Worm (Caenorhabditis elegans) whole organism, midembryonic: ENCODE measurements around the gene T10B10.8.

ENCODE experiments used
- T22C8.4 ChIP-seq: fragments of 200-800 bp; sonication (Bioruptor generic); IDR thresholded peaks from 2 replicates; pipeline ENCODE4 v1.3.6; 2022; ENCODE audit warnings: missing genetic modification characterization, missing compliant biosample characterization
- cog-1 ChIP-seq: sonication (generic microtip); optimal IDR thresholded peaks from 2 replicates; lab custom pipeline; 2016; ENCODE audit warnings: missing genetic modification characterization, missing compliant biosample characterization
- flt-1 ChIP-seq: fragments of 200-800 bp; sonication (Bioruptor generic); IDR thresholded peaks from 2 replicates; pipeline ENCODE4 v1.3.6; 2022; ENCODE audit warnings: missing genetic modification characterization, missing compliant biosample characterization
- klf-2 ChIP-seq: fragments of 200-800 bp; sonication (Bioruptor generic); conservative IDR thresholded peaks from 2 replicates; pipeline ENCODE4 v1.3.6; 2022; ENCODE audit warnings: missing genetic modification reagents, missing genetic modification characterization, missing compliant biosample characterization
- med-1 ChIP-seq: sonication (generic microtip); optimal IDR thresholded peaks from 2 replicates; lab custom pipeline; 2017; ENCODE audit warnings: missing genetic modification characterization, mild to moderate bottlenecking, missing compliant biosample characterization, antibody characterized with exemption, missing genetic modification reagents; ENCODE audit not compliant: insufficient read depth
- ref-1 ChIP-seq: fragments of 200-800 bp; sonication (Bioruptor generic); conservative IDR thresholded peaks from 2 replicates; pipeline ENCODE4 v1.3.6; 2022; ENCODE audit warnings: missing genetic modification reagents, missing genetic modification characterization, missing compliant biosample characterization
- tab-1 ChIP-seq: fragments of 200-800 bp; sonication (Bioruptor generic); IDR thresholded peaks from 2 replicates; pipeline ENCODE4 v1.3.6; 2022; ENCODE audit warnings: missing genetic modification characterization, missing compliant biosample characterization
- ztf-23 ChIP-seq: fragments of 200-800 bp; sonication (Bioruptor generic); IDR thresholded peaks from 2 replicates; pipeline ENCODE4 v1.3.6; 2022; ENCODE audit warnings: missing genetic modification reagents, missing genetic modification characterization, missing compliant biosample characterization
- ztf-29 ChIP-seq: fragments of 200-800 bp; sonication (Bioruptor generic); IDR thresholded peaks from 2 replicates; pipeline ENCODE4 v1.3.6; 2022; ENCODE audit warnings: missing genetic modification reagents, missing genetic modification characterization, missing compliant biosample characterization

The T10B10.8 gene

ce11 chrX:15166122-15166521 lies at the start of gene T10B10.8:
TSS of gene T10B10.8 (minus strand) at chrX:15166222.
- TF ChIP-seq klf-2 (GFP tag; lab: Robert Waterston, UW) (no peak), ref-1 (GFP tag; lab: Robert Waterston, UW) (no peak), med-1 (GFP tag; lab: Kevin White, UChicago) (no peak), flt-1 (GFP tag; lab: Robert Waterston, UW) (no peak), cog-1 (tag; lab: Kevin White, UChicago) (no peak), tab-1 (GFP tag; lab: Robert Waterston, UW) (no peak), ztf-23 (GFP tag; lab: Robert Waterston, UW) (no peak), ztf-29 (GFP tag; lab: Robert Waterston, UW) (no peak), T22C8.4 (GFP tag; lab: Robert Waterston, UW) (no peak)

DNA sequence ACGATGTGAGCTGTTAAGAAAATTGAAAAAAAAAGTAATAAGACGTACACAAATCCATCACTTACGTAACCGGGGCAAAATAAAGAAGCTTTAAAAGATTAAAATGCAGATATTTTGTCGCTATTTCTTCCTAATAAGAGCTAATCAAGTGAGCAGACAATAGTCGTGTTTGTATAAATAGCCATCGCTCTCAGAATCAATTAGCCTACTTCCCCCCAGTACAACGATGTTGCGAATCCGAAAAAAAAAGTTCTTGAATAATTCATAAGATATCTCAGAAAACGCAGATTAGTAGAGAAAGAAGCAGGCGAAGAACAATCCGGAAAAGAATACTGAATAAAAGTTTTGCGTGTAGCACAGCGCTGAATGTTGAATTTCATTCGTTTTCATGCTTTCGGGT lies 49.2 kb upstream of the T10B10.8 start:
- no peak for TF ChIP-seq T22C8.4 (GFP tag; lab: Robert Waterston, UW)
- no peak for TF ChIP-seq med-1 (GFP tag; lab: Kevin White, UChicago)

DNA sequence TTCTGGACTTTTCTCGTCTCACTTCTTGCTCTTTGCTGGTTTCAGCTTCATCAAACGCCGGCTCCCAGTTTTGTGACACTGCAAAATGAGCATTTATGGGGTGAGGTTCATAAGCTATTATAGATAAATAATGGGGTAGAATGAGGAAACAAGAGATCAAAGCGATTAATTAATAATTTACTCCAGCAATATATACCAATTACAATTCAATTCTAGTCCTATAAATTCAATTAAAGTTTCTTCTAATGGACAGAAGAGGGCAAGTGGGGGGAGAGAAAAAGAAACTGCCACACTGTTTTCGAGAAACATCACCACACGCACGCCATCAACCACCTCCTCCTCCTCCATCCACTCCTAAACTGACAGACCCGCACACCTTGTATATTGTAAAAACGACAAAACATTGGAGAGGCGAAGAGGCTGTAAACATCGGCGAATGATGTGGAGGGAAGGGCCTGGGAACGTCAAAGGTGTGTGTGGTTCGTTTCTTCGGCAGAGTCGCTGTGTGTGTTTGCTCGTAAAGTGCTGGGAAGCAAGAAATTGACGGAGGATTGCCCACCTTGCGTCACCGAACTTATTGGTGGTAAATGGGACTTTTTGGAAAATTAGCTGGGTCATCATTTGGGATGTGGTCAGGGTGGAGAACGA lies 47.3 kb upstream of the T10B10.8 start, which contains the start of the genes H03A11.13 and famk-1:
Gene H03A11.13, minus strand, starts transcription at position 51 of the 648 bp plus-strand sequence.
Gene famk-1, minus strand, starts transcription at position 78 of the 648 bp plus-strand sequence.
- TF ChIP-seq med-1 (GFP tag; lab: Kevin White, UChicago) (no peak), ztf-23 (GFP tag; lab: Robert Waterston, UW) (no peak), klf-2 (GFP tag; lab: Robert Waterston, UW) (no peak), T22C8.4 (GFP tag; lab: Robert Waterston, UW) (no peak), flt-1 (GFP tag; lab: Robert Waterston, UW) (no peak), cog-1 (tag; lab: Kevin White, UChicago) (no peak), tab-1 (GFP tag; lab: Robert Waterston, UW) (no peak), ref-1 (GFP tag; lab: Robert Waterston, UW) (no peak)

DNA sequence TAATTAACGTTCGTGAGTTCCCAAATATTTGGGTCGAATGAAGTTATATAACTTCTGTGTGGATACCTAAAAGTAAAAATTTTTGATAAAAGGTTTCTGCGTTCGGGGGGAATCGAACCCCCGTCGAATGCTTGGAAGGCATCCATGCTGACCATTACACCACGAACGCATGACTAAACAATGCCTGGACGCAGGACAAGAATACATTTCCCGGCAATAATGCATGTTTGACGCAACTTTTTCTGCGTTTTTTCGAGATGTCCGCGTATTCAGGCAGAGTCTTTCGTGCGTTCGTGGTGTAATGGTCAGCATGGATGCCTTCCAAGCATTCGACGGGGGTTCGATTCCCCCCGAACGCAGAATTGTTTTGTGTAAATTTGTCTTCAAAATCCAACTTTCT lies 34.7 kb upstream of the T10B10.8 start:
- TF ChIP-seq ztf-29 (GFP tag; lab: Robert Waterston, UW) (no peak), flt-1 (GFP tag; lab: Robert Waterston, UW) (peak; percentile 79), ztf-23 (GFP tag; lab: Robert Waterston, UW) (0 out of 2 replicates have a peak, but pooled peaks have one; percentile 49), med-1 (GFP tag; lab: Kevin White, UChicago) (no peak), T22C8.4 (GFP tag; lab: Robert Waterston, UW) (peak; percentile 28; the same call in 1 of the 2 replicates), ref-1 (GFP tag; lab: Robert Waterston, UW) (0 out of 2 replicates have a peak, but pooled peaks have one; percentile 13), klf-2 (GFP tag; lab: Robert Waterston, UW) (no peak)

DNA sequence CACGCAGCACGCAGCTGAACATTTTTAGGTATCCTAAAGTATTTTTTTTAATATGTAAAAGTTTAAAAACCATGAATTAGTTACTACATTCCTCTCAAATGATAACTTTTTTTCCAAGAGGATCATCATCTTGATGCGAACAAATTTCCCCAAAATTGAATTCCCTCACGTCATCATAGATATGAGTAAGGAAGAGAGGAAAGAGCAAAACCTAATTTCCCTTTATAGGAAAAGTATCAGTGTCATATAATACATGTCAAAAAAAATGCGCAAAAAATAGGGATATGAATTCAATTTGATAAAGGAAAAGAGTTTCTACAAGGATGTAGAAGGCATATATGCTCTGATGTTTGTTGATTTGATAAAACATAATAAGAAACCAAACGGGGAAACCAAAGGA lies 34.1 kb upstream of the T10B10.8 start:
- TF ChIP-seq cog-1 (tag; lab: Kevin White, UChicago) (no peak), tab-1 (GFP tag; lab: Robert Waterston, UW) (no peak)

- TF ChIP-seq cog-1 (tag; lab: Kevin White, UChicago) (no peak), med-1 (GFP tag; lab: Kevin White, UChicago) (no peak), ztf-29 (GFP tag; lab: Robert Waterston, UW) (no peak), tab-1 (GFP tag; lab: Robert Waterston, UW) (no peak), ref-1 (GFP tag; lab: Robert Waterston, UW) (no peak), flt-1 (GFP tag; lab: Robert Waterston, UW) (no peak), ztf-23 (GFP tag; lab: Robert Waterston, UW) (no peak), klf-2 (GFP tag; lab: Robert Waterston, UW) (no peak), T22C8.4 (GFP tag; lab: Robert Waterston, UW) (no peak)
These were observed 33.0 kb upstream of the T10B10.8 start, which contains the start of gene snt-7 for ce11 chrX:15199052-15199451. TSS of gene snt-7 (minus strand) at chrX:15199152.

ce11 chrX:15194283-15194682 lies 28.3 kb upstream of the T10B10.8 start, which contains the start of gene phat-6:
TSS of gene phat-6 (minus strand) at chrX:15194383.
- no peak for TF ChIP-seq klf-2 (GFP tag; lab: Robert Waterston, UW)
- TF ChIP-seq ref-1 (GFP tag; lab: Robert Waterston, UW) = no peak
- no peak for TF ChIP-seq ztf-23 (GFP tag; lab: Robert Waterston, UW)
- TF ChIP-seq ztf-29 (GFP tag; lab: Robert Waterston, UW) = no peak

DNA sequence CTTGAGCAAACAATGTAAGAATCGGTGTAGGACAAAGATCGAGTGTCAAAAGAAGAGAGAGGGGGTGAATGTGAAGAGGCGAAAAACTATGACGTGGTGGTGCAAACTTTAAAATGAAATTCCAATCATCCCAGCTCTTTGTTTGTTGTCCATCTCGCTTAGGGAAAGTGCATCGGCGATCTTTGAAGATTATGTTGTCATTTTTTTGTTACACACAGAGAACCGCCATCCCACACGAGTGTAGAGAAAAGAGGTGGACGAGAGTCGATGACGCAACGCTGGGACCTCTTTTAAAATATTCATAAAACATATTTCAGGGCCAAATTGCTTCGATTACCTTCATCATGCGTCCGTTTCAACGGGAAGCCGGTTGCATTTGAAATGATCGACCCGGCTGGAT lies 25.3 kb upstream of the T10B10.8 start:
- TF ChIP-seq ztf-23 (GFP tag; lab: Robert Waterston, UW) (no peak), med-1 (GFP tag; lab: Kevin White, UChicago) (no peak), ref-1 (GFP tag; lab: Robert Waterston, UW) (no peak), klf-2 (GFP tag; lab: Robert Waterston, UW) (no peak), tab-1 (GFP tag; lab: Robert Waterston, UW) (no peak), ztf-29 (GFP tag; lab: Robert Waterston, UW) (no peak), T22C8.4 (GFP tag; lab: Robert Waterston, UW) (no peak), cog-1 (tag; lab: Kevin White, UChicago) (no peak), flt-1 (GFP tag; lab: Robert Waterston, UW) (no peak)

DNA sequence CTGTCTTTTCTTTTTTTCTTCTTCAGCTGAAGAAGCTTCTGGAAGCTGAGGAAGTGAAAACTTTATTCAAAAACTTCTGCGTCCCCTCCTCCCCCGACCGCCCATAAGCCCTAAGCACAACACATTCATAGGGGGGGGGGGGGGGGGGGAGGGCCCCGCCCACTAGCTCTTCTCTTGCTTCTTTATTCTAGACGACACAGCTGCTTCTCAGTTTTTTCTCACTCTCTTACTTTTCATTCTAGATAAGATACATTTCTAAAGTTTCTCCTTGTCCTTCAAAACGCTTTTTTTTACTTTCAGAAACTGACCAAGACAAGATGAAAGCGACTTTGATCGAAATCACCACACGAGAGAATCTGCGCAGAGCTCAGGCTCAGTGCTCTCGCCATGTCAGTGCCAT lies 23.8 kb upstream of the T10B10.8 start, which contains the start of gene T10B10.4:
Gene T10B10.4, plus strand, starts transcription at position 301 of the 400 bp plus-strand sequence.
- no peak for TF ChIP-seq cog-1 (tag; lab: Kevin White, UChicago)
- TF ChIP-seq T22C8.4 (GFP tag; lab: Robert Waterston, UW) = no peak
- no peak for TF ChIP-seq flt-1 (GFP tag; lab: Robert Waterston, UW)
- no peak for TF ChIP-seq med-1 (GFP tag; lab: Kevin White, UChicago)
- no peak for TF ChIP-seq ztf-23 (GFP tag; lab: Robert Waterston, UW)
- TF ChIP-seq ztf-29 (GFP tag; lab: Robert Waterston, UW) = no peak
